Fruit fly (Drosophila melanogaster) whole organism, embryonic: ENCODE data around the gene DZIP1.
A peak's percentile ranks its signal among the peaks of the same experiment; 100 is the strongest.

Source experiments
- Ada2b ChIP-seq: fragments of 200-800 bp; sonication (Bioruptor generic); IDR thresholded peaks from 2 replicates; pipeline ENCODE4 v1.3.6; 2022; ENCODE audit warnings: missing biosample characterization, missing genetic modification characterization
- CG12744 ChIP-seq: fragments of 200-800 bp; sonication (Bioruptor generic); optimal IDR thresholded peaks from 2 replicates; lab custom pipeline; 2016; ENCODE audit warnings: missing biosample characterization, missing genetic modification characterization
- CG13296 ChIP-seq: fragments of 200-800 bp; sonication (Bioruptor generic); optimal IDR thresholded peaks from 3 replicates; lab custom pipeline; 2018; ENCODE audit warnings: missing biosample characterization, mild to moderate bottlenecking, missing genetic modification characterization
- CG13894 ChIP-seq: fragments of 200-800 bp; sonication (Bioruptor generic); optimal IDR thresholded peaks from 3 replicates; lab custom pipeline; 2018; ENCODE audit warnings: missing biosample characterization, mild to moderate bottlenecking, missing genetic modification characterization, moderate library complexity
- CG15479 ChIP-seq: fragments of 200-800 bp; sonication (Bioruptor generic); optimal IDR thresholded peaks from 3 replicates; lab custom pipeline; 2019; ENCODE audit warnings: missing biosample characterization, mild to moderate bottlenecking, missing genetic modification characterization, moderate library complexity
- CG15601 ChIP-seq: fragments of 200-800 bp; sonication (Bioruptor generic); optimal IDR thresholded peaks from 3 replicates; lab custom pipeline; 2019; ENCODE audit warnings: missing biosample characterization, mild to moderate bottlenecking, missing genetic modification characterization, moderate library complexity
- CG1647 ChIP-seq: fragments of 200-800 bp; sonication (Bioruptor generic); optimal IDR thresholded peaks from 3 replicates; lab custom pipeline; 2016; ENCODE audit warnings: missing biosample characterization, missing genetic modification characterization
- CG17612 ChIP-seq: fragments of 200-800 bp; sonication (Bioruptor generic); IDR thresholded peaks from 2 replicates; pipeline ENCODE4 v1.3.6; 2022; ENCODE audit warnings: missing biosample characterization, missing genetic modification characterization
- CG17912 ChIP-seq: fragments of 200-800 bp; sonication (Bioruptor generic); optimal IDR thresholded peaks from 2 replicates; lab custom pipeline; 2018; ENCODE audit warnings: missing biosample characterization, mild to moderate bottlenecking, missing genetic modification characterization
- CG18476 ChIP-seq: fragments of 200-800 bp; sonication (Bioruptor generic); optimal IDR thresholded peaks from 2 replicates; lab custom pipeline; 2016; ENCODE audit warnings: missing biosample characterization, mild to moderate bottlenecking, missing genetic modification characterization
- CG18764 ChIP-seq: fragments of 200-800 bp; sonication (Bioruptor generic); optimal IDR thresholded peaks from 3 replicates; lab custom pipeline; 2016; ENCODE audit warnings: missing biosample characterization, missing genetic modification characterization
- CG2129 ChIP-seq: fragments of 200-800 bp; sonication (Bioruptor generic); IDR thresholded peaks from 2 replicates; pipeline ENCODE4 v1.3.6; 2022; ENCODE audit warnings: missing biosample characterization, missing genetic modification characterization; ENCODE audit not compliant: partially characterized antibody
- CG2889 ChIP-seq: fragments of 200-800 bp; sonication (Bioruptor generic); IDR thresholded peaks from 3 replicates; pipeline ENCODE4 v1.3.6; 2022; ENCODE audit warnings: missing biosample characterization, missing genetic modification characterization
- CG33213 ChIP-seq: fragments of 200-800 bp; sonication (Bioruptor generic); optimal IDR thresholded peaks from 3 replicates; lab custom pipeline; 2016; ENCODE audit warnings: missing biosample characterization, missing genetic modification characterization
- CG34376 ChIP-seq: fragments of 200-800 bp; sonication (Bioruptor generic); optimal IDR thresholded peaks from 2 replicates; lab custom pipeline; 2018; ENCODE audit warnings: missing biosample characterization, mild to moderate bottlenecking, missing genetic modification characterization
- CG3847 ChIP-seq: fragments of 200-800 bp; sonication (Bioruptor generic); IDR thresholded peaks from 2 replicates; pipeline ENCODE4 v1.3.6; 2022; ENCODE audit warnings: missing biosample characterization, missing genetic modification characterization
- CG4404 ChIP-seq: fragments of 200-800 bp; sonication (Bioruptor generic); IDR thresholded peaks from 2 replicates; pipeline ENCODE4 v1.3.6; 2022; ENCODE audit warnings: missing biosample characterization, missing genetic modification characterization
- CG5245 ChIP-seq: fragments of 200-800 bp; sonication (Bioruptor generic); optimal IDR thresholded peaks from 3 replicates; lab custom pipeline; 2016; ENCODE audit warnings: missing biosample characterization, missing genetic modification characterization
- CG7271 ChIP-seq: fragments of 200-800 bp; sonication (Bioruptor generic); optimal IDR thresholded peaks from 2 replicates; lab custom pipeline; 2018; ENCODE audit warnings: missing biosample characterization, mild to moderate bottlenecking, missing genetic modification characterization, moderate library complexity
- CG7963 ChIP-seq: fragments of 200-800 bp; sonication (Bioruptor generic); IDR thresholded peaks from 3 replicates; pipeline ENCODE4 v1.3.6; 2022; ENCODE audit warnings: missing biosample characterization, missing genetic modification characterization; ENCODE audit not compliant: partially characterized antibody
- CG8478 ChIP-seq: fragments of >200 bp; optimal IDR thresholded peaks from 2 replicates; lab custom pipeline; 2018
- CG8924 ChIP-seq: fragments of 200-800 bp; optimal IDR thresholded peaks from 3 replicates; lab custom pipeline; 2019; ENCODE audit warnings: missing biosample characterization, mild to moderate bottlenecking, missing genetic modification characterization, moderate library complexity
- Chrac-16 ChIP-seq: fragments of 200-800 bp; sonication (Bioruptor generic); optimal IDR thresholded peaks from 3 replicates; lab custom pipeline; 2016; ENCODE audit warnings: missing biosample characterization, missing genetic modification characterization
- Fer1 ChIP-seq: fragments of 200-800 bp; sonication (Bioruptor generic); optimal IDR thresholded peaks from 2 replicates; lab custom pipeline; 2017; ENCODE audit warnings: missing biosample characterization, mild to moderate bottlenecking, missing genetic modification characterization
- H2.0 ChIP-seq: fragments of 200-800 bp; sonication (Bioruptor generic); IDR thresholded peaks from 2 replicates; pipeline ENCODE4 v1.3.6; 2022; ENCODE audit warnings: missing biosample characterization, missing genetic modification characterization
- Meics ChIP-seq: fragments of 200-800 bp; sonication (Bioruptor generic); optimal IDR thresholded peaks from 2 replicates; lab custom pipeline; 2017; ENCODE audit warnings: missing biosample characterization, mild to moderate bottlenecking, missing genetic modification characterization
- NfI ChIP-seq: fragments of 200-800 bp; sonication (Bioruptor generic); optimal IDR thresholded peaks from 3 replicates; lab custom pipeline; 2018; ENCODE audit warnings: missing biosample characterization, mild to moderate bottlenecking, missing genetic modification characterization, moderate library complexity
- Scr ChIP-seq: fragments of 200-800 bp; sonication (Bioruptor generic); IDR thresholded peaks from 2 replicates; pipeline ENCODE4 v1.3.6; 2022; ENCODE audit warnings: missing biosample characterization, missing genetic modification characterization; ENCODE audit not compliant: partially characterized antibody
- Xbp1 ChIP-seq: fragments of 200-800 bp; sonication (Bioruptor generic); optimal IDR thresholded peaks from 3 replicates; lab custom pipeline; 2016; ENCODE audit warnings: missing biosample characterization, mild to moderate bottlenecking, missing genetic modification characterization
- ash1 ChIP-seq: fragments of 200-800 bp; sonication (Bioruptor generic); optimal IDR thresholded peaks from 2 replicates; lab custom pipeline; 2018; ENCODE audit warnings: missing biosample characterization, mild to moderate bottlenecking, missing genetic modification characterization
- btn ChIP-seq: fragments of 200-800 bp; sonication (Bioruptor generic); optimal IDR thresholded peaks from 2 replicates; lab custom pipeline; 2016; ENCODE audit warnings: missing biosample characterization, missing genetic modification characterization
- cas ChIP-seq: fragments of 200-800 bp; sonication (Bioruptor generic); IDR thresholded peaks from 2 replicates; pipeline ENCODE4 v1.3.6; 2022; ENCODE audit warnings: missing biosample characterization, missing genetic modification characterization
- crp ChIP-seq, 2 experiments: fragments of 200-800 bp; sonication (Bioruptor generic); optimal IDR thresholded peaks; 2 replicates in 1 of 2; 3 replicates in 1 of 2; lab custom pipeline; 2017; ENCODE audit warnings: missing biosample characterization in 2 of 2, missing genetic modification characterization in 2 of 2, mild to moderate bottlenecking in 1 of 2, moderate library complexity in 1 of 2
- dysf ChIP-seq: fragments of 200-800 bp; sonication (Bioruptor generic); IDR thresholded peaks from 3 replicates; pipeline ENCODE4 v1.3.6; 2022; ENCODE audit warnings: missing biosample characterization, missing genetic modification characterization
- gcm2 ChIP-seq: fragments of 200-800 bp; sonication (Bioruptor generic); optimal IDR thresholded peaks from 2 replicates; lab custom pipeline; 2016; ENCODE audit warnings: missing biosample characterization, missing genetic modification characterization
- gem ChIP-seq: fragments of 200-800 bp; sonication (Bioruptor generic); optimal IDR thresholded peaks from 2 replicates; lab custom pipeline; 2019; ENCODE audit warnings: missing biosample characterization, mild to moderate bottlenecking, missing genetic modification characterization, moderate library complexity
- gsb ChIP-seq: fragments of 200-800 bp; sonication (Bioruptor generic); IDR thresholded peaks from 2 replicates; pipeline ENCODE4 v1.3.6; 2022; ENCODE audit warnings: missing biosample characterization, missing genetic modification characterization
- hbn ChIP-seq: fragments of 200-800 bp; sonication (Bioruptor generic); IDR thresholded peaks from 2 replicates; pipeline ENCODE4 v1.3.6; 2022; ENCODE audit warnings: missing biosample characterization, missing genetic modification characterization; ENCODE audit not compliant: partially characterized antibody
- klu ChIP-seq: fragments of 200-800 bp; sonication (Bioruptor generic); IDR thresholded peaks from 2 replicates; pipeline ENCODE4 v1.3.6; 2022; ENCODE audit warnings: missing biosample characterization, missing genetic modification characterization
- kni ChIP-seq: fragments of 200-800 bp; sonication (Bioruptor generic); optimal IDR thresholded peaks from 3 replicates; lab custom pipeline; 2017; ENCODE audit warnings: mild to moderate bottlenecking, missing biosample characterization, missing genetic modification reagents, missing genetic modification characterization
- nom ChIP-seq: fragments of 200-800 bp; sonication (Bioruptor generic); optimal IDR thresholded peaks from 2 replicates; lab custom pipeline; 2017; ENCODE audit warnings: missing biosample characterization, missing genetic modification characterization, mild to moderate bottlenecking, moderate library complexity, missing genetic modification reagents
- onecut ChIP-seq: fragments of 200-800 bp; sonication (Bioruptor generic); IDR thresholded peaks from 2 replicates; pipeline ENCODE4 v1.3.6; 2022; ENCODE audit warnings: missing biosample characterization, missing genetic modification characterization
- otp ChIP-seq: fragments of 200-800 bp; sonication (Bioruptor generic); IDR thresholded peaks from 3 replicates; pipeline ENCODE4, ENCODE4 v1.3.6; 2022; ENCODE audit warnings: missing biosample characterization, missing genetic modification characterization
- pzg ChIP-seq: fragments of 200-800 bp; sonication (Bioruptor generic); optimal IDR thresholded peaks from 3 replicates; lab custom pipeline; 2018; ENCODE audit warnings: missing biosample characterization, mild to moderate bottlenecking, missing genetic modification characterization, moderate library complexity
- sens-2 ChIP-seq: fragments of 200-800 bp; sonication (Bioruptor generic); IDR thresholded peaks from 2 replicates; pipeline ENCODE4 v1.3.6; 2022; ENCODE audit warnings: missing biosample characterization, missing genetic modification characterization
- sim ChIP-seq: fragments of 200-800 bp; sonication (Bioruptor generic); IDR thresholded peaks from 2 replicates; pipeline ENCODE4 v1.3.6; 2022; ENCODE audit warnings: missing biosample characterization, missing genetic modification characterization
- tna ChIP-seq: fragments of 200-800 bp; sonication (Bioruptor generic); IDR thresholded peaks from 2 replicates; pipeline ENCODE4 v1.3.6; 2022; ENCODE audit warnings: missing biosample characterization, missing genetic modification characterization; ENCODE audit not compliant: partially characterized antibody
- trem ChIP-seq: fragments of 200-800 bp; optimal IDR thresholded peaks from 3 replicates; lab custom pipeline; 2019; ENCODE audit warnings: missing biosample characterization, mild to moderate bottlenecking, missing genetic modification characterization, moderate library complexity
- unpg ChIP-seq: fragments of 200-800 bp; sonication (Bioruptor generic); optimal IDR thresholded peaks from 3 replicates; lab custom pipeline; 2018; ENCODE audit warnings: missing biosample characterization, mild to moderate bottlenecking, missing genetic modification characterization, moderate library complexity

DZIP1 gene

DNA sequence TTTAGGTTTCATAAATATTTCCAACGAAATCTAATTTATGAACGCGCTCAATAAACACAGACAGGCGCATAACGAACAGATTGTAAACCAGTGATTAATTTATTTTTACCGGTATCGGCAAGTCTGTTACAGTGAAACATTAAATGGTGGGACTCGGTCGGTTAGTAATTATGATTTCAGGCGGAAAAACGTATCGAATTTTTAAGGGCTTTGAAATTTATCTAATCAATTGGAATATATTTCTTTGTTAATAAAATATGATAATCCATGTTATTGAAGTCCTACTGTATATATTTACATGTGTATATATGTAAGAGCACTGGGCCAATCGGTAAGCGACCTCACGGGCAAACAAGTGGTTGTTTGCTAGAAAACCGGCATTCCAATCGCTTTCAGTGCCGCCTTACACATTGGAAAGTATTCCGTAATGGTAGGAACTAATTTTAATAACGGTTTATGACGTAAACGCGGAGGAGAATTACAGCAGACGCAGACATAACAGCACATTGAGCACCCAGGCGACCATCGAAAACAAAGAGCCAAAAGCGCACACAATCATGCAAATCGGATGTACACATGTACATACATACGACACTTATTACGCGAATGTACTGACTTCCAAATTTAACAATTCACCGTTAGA lies 28.1 kb downstream of the DZIP1 start (continued):
- TF ChIP-seq ash1 (GFP tag; lab: Kevin White, UChicago) (no peak), CG7271 (tag; lab: Kevin White, UChicago) (no peak), hbn (no peak), otp (peak; percentile 94), CG5245 (GFP tag; lab: Kevin White, UChicago) (peak; percentile 87), CG17912 (GFP tag; lab: Kevin White, UChicago) (peak; percentile 91), Scr (GFP tag; lab: Robert Waterston, UW) (no peak), klu (GFP tag; lab: Robert Waterston, UW) (peak; percentile 88), nom (GFP tag; lab: Kevin White, UChicago) (no peak), gem (peak; percentile 95), onecut (GFP tag; lab: Robert Waterston, UW) (no peak; the same call in 1 of the 2 replicates), Xbp1 (peak; percentile 95), CG3847 (GFP tag; lab: Robert Waterston, UW) (peak; percentile 96), CG12744 (GFP tag; lab: Kevin White, UChicago) (peak; percentile 92), CG18476 (GFP tag; lab: Kevin White, UChicago) (peak; percentile 75), CG18764 (GFP tag; lab: Kevin White, UChicago) (peak; percentile 58), CG13894 (tag; lab: Kevin White, UChicago) (peak; percentile 90), dysf (GFP tag; lab: Robert Waterston, UW) (peak; percentile 98), sim (GFP tag; lab: Robert Waterston, UW) (peak; percentile 53; the same call in 1 of the 2 replicates), CG34376 (GFP tag; lab: Kevin White, UChicago) (peak; percentile 81), CG2889 (peak; percentile 91), trem (tag; lab: Kevin White, UChicago) (peak; percentile 19), cas (GFP tag; lab: Robert Waterston, UW) (peak; percentile 93), gcm2 (GFP tag; lab: Kevin White, UChicago) (peak; percentile 77), pzg (GFP tag; lab: Kevin White, UChicago) (peak; percentile 4), CG33213 (GFP tag; lab: Kevin White, UChicago) (no peak), CG17612 (GFP tag; lab: Robert Waterston, UW) (peak; percentile 79), crp (GFP tag; optimal IDR thresholded peaks at IDR 0.05; lab: Kevin White, UChicago) (peak in 1 of 2 experiments; percentile 48), CG15601 (tag; lab: Kevin White, UChicago) (no peak), CG7963 (GFP tag; lab: Robert Waterston, UW) (no peak), CG8478 (lab: Kevin White, UChicago) (no peak), Ada2b (GFP tag; lab: Robert Waterston, UW) (peak; percentile 95), CG4404 (GFP tag; lab: Robert Waterston, UW) (peak; percentile 81), CG15479 (GFP tag; lab: Kevin White, UChicago) (no peak), CG1647 (GFP tag; lab: Kevin White, UChicago) (peak; percentile 86), Chrac-16 (GFP tag; lab: Kevin White, UChicago) (peak; percentile 91), Fer1 (peak; percentile 94), CG13296 (GFP tag; lab: Kevin White, UChicago) (peak; percentile 92), unpg (GFP tag; lab: Kevin White, UChicago) (peak; percentile 93), gsb (GFP tag; lab: Robert Waterston, UW) (peak; percentile 93), sens-2 (GFP tag; lab: Robert Waterston, UW) (peak; percentile 92), CG8924 (tag; lab: Kevin White, UChicago) (peak; percentile 93), kni (GFP tag; lab: Kevin White, UChicago) (peak; percentile 19), btn (peak; percentile 21), NfI (GFP tag; lab: Kevin White, UChicago) (peak; percentile 97), CG2129 (GFP tag; lab: Robert Waterston, UW) (no peak), Meics (GFP tag; lab: Kevin White, UChicago) (peak; percentile 91), tna (GFP tag; lab: Robert Waterston, UW) (no peak), H2.0 (GFP tag; lab: Robert Waterston, UW) (peak; percentile 96)
